Fruit fly (Drosophila melanogaster) whole organism, embryonic: ENCODE results near the gene Pfas.

ENCODE experiments used
- Abd-B ChIP-seq: fragments of 200-800 bp; sonication (Bioruptor generic); optimal IDR thresholded peaks from 2 replicates; lab custom pipeline; 2018; ENCODE audit warnings: missing biosample characterization, mild to moderate bottlenecking, missing genetic modification characterization, moderate library complexity
- Atf6 ChIP-seq: fragments of 200-800 bp; sonication (Bioruptor generic); IDR thresholded peaks from 2 replicates; pipeline ENCODE4 v1.3.6; 2022; ENCODE audit warnings: missing biosample characterization, missing genetic modification characterization
- CG10147 ChIP-seq: fragments of 200-800 bp; sonication (Bioruptor generic); optimal IDR thresholded peaks from 2 replicates; lab custom pipeline; 2019; ENCODE audit warnings: missing biosample characterization, mild to moderate bottlenecking, missing genetic modification characterization, moderate library complexity
- CG10209 ChIP-seq: fragments of 200-800 bp; sonication (Bioruptor generic); optimal IDR thresholded peaks from 3 replicates; lab custom pipeline; 2017; ENCODE audit warnings: missing biosample characterization, mild to moderate bottlenecking, missing genetic modification characterization, missing genetic modification reagents
- CG10654 ChIP-seq: fragments of 200-800 bp; sonication (Bioruptor generic); optimal IDR thresholded peaks from 2 replicates; lab custom pipeline; 2016; ENCODE audit warnings: missing biosample characterization, missing genetic modification characterization
- CG11247 ChIP-seq: fragments of 200-800 bp; sonication (Bioruptor generic); IDR thresholded peaks from 2 replicates; pipeline ENCODE4 v1.3.6; 2022; ENCODE audit warnings: missing biosample characterization, missing genetic modification characterization
- CG12299 ChIP-seq: fragments of 200-800 bp; sonication (Bioruptor generic); optimal IDR thresholded peaks from 2 replicates; lab custom pipeline; 2018; ENCODE audit warnings: missing biosample characterization, mild to moderate bottlenecking, missing genetic modification characterization
- CG14014 ChIP-seq: fragments of 200-800 bp; sonication (Bioruptor generic); IDR thresholded peaks from 2 replicates; pipeline ENCODE4 v1.3.6; 2022; ENCODE audit warnings: missing biosample characterization, missing genetic modification characterization
- CG15269 ChIP-seq: fragments of 200-800 bp; sonication (Bioruptor generic); optimal IDR thresholded peaks from 2 replicates; lab custom pipeline; 2018; ENCODE audit warnings: missing biosample characterization, mild to moderate bottlenecking, missing genetic modification characterization, moderate library complexity
- CG15514 ChIP-seq: fragments of 200-800 bp; sonication (Bioruptor generic); optimal IDR thresholded peaks from 3 replicates; lab custom pipeline; 2017; ENCODE audit warnings: missing biosample characterization, missing genetic modification characterization, mild to moderate bottlenecking, moderate library complexity, missing genetic modification reagents
- CG17186 ChIP-seq: fragments of 200-800 bp; sonication (Bioruptor generic); optimal IDR thresholded peaks from 3 replicates; lab custom pipeline; 2017; ENCODE audit warnings: missing biosample characterization, missing genetic modification reagents, missing genetic modification characterization
- CG2199 ChIP-seq: fragments of 200-800 bp; sonication (Bioruptor generic); IDR thresholded peaks from 3 replicates; pipeline ENCODE4 v1.3.6; 2022; ENCODE audit warnings: missing biosample characterization, missing genetic modification characterization
- CG2202 ChIP-seq: fragments of 200-800 bp; sonication (Bioruptor generic); optimal IDR thresholded peaks from 2 replicates; lab custom pipeline; 2018; ENCODE audit warnings: missing biosample characterization, mild to moderate bottlenecking, missing genetic modification characterization
- CG30020 ChIP-seq: fragments of 200-800 bp; optimal IDR thresholded peaks from 2 replicates; lab custom pipeline; 2019; ENCODE audit warnings: missing biosample characterization, mild to moderate bottlenecking, missing genetic modification characterization, moderate library complexity
- CG30403 ChIP-seq: fragments of 200-800 bp; sonication (Bioruptor generic); optimal IDR thresholded peaks from 3 replicates; lab custom pipeline; 2016; ENCODE audit warnings: missing biosample characterization, missing genetic modification characterization
- CG34376 ChIP-seq: fragments of 200-800 bp; sonication (Bioruptor generic); optimal IDR thresholded peaks from 2 replicates; lab custom pipeline; 2018; ENCODE audit warnings: missing biosample characterization, mild to moderate bottlenecking, missing genetic modification characterization
- CG6654 ChIP-seq: fragments of 200-800 bp; sonication (Bioruptor generic); optimal IDR thresholded peaks from 2 replicates; lab custom pipeline; 2017; ENCODE audit warnings: missing biosample characterization, mild to moderate bottlenecking, missing genetic modification characterization
- CG7556 ChIP-seq: fragments of 200-800 bp; sonication (Bioruptor generic); optimal IDR thresholded peaks from 2 replicates; lab custom pipeline; 2017; ENCODE audit warnings: missing biosample characterization, mild to moderate bottlenecking, missing genetic modification characterization
- CG8924 ChIP-seq: fragments of 200-800 bp; optimal IDR thresholded peaks from 3 replicates; lab custom pipeline; 2019; ENCODE audit warnings: missing biosample characterization, mild to moderate bottlenecking, missing genetic modification characterization, moderate library complexity
- CG9727 ChIP-seq: fragments of 200-800 bp; sonication (Bioruptor generic); optimal IDR thresholded peaks from 3 replicates; lab custom pipeline; 2017; ENCODE audit warnings: missing biosample characterization, mild to moderate bottlenecking, missing genetic modification characterization
- CoRest ChIP-seq: fragments of 200-800 bp; sonication (Bioruptor generic); optimal IDR thresholded peaks from 3 replicates; lab custom pipeline; 2018; ENCODE audit warnings: missing biosample characterization, mild to moderate bottlenecking, missing genetic modification characterization, moderate library complexity
- Deaf1 ChIP-seq: fragments of 200-800 bp; optimal IDR thresholded peaks from 3 replicates; lab custom pipeline; 2019; ENCODE audit warnings: missing biosample characterization, mild to moderate bottlenecking, missing genetic modification characterization, moderate library complexity
- E2f2 ChIP-seq: fragments of 200-800 bp; sonication (Bioruptor generic); IDR thresholded peaks from 2 replicates; pipeline ENCODE4 v1.3.6; 2022; ENCODE audit warnings: missing biosample characterization, missing genetic modification characterization
- Ets65A ChIP-seq: fragments of 200-800 bp; sonication (Bioruptor generic); peaks from one replicate; lab custom pipeline; 2016; ENCODE audit warnings: missing biosample characterization, missing genetic modification characterization
- Fer1 ChIP-seq: fragments of 200-800 bp; sonication (Bioruptor generic); optimal IDR thresholded peaks from 2 replicates; lab custom pipeline; 2017; ENCODE audit warnings: missing biosample characterization, mild to moderate bottlenecking, missing genetic modification characterization
- Gsc ChIP-seq: fragments of 200-800 bp; sonication (Bioruptor generic); IDR thresholded peaks from 2 replicates; pipeline ENCODE4 v1.3.6; 2022; ENCODE audit warnings: missing biosample characterization, missing genetic modification characterization
- Hr78 ChIP-seq, 2 experiments: fragments of 200-800 bp in 1 of 2; fragments of >200 bp in 1 of 2; sonication (Bioruptor generic) in 1 of 2; optimal IDR thresholded peaks; 2 replicates each; lab custom pipeline; 2017 to 2019; ENCODE audit warnings: missing biosample characterization in 2 of 2, missing genetic modification characterization in 2 of 2, mild to moderate bottlenecking in 1 of 2, moderate library complexity in 1 of 2
- MBD-R2 ChIP-seq: fragments of 200-800 bp; sonication (Bioruptor generic); IDR thresholded peaks from 2 replicates; pipeline ENCODE4 v1.3.6; 2022; ENCODE audit warnings: missing biosample characterization, missing genetic modification characterization
- Nf-YC ChIP-seq: fragments of 200-800 bp; optimal IDR thresholded peaks from 3 replicates; lab custom pipeline; 2019; ENCODE audit warnings: missing biosample characterization, mild to moderate bottlenecking, missing genetic modification characterization, moderate library complexity
- Rfx ChIP-seq: fragments of 200-800 bp; sonication (Bioruptor generic); IDR thresholded peaks from 2 replicates; pipeline ENCODE4 v1.3.6; 2022; ENCODE audit warnings: missing biosample characterization, missing genetic modification characterization
- Sry-δ ChIP-seq: fragments of 200-800 bp; sonication (Bioruptor generic); optimal IDR thresholded peaks from 2 replicates; lab custom pipeline; 2016; ENCODE audit warnings: missing biosample characterization, missing genetic modification characterization
- Taf1 ChIP-seq: fragments of 200-800 bp; sonication (Bioruptor generic); IDR thresholded peaks from 2 replicates; pipeline ENCODE4 v1.3.6; 2022; ENCODE audit warnings: missing biosample characterization, missing genetic modification characterization
- Xrp1 ChIP-seq: fragments of 200-800 bp; sonication (Bioruptor generic); IDR thresholded peaks from 2 replicates; pipeline ENCODE4 v1.3.6; 2022; ENCODE audit warnings: missing biosample characterization, missing genetic modification characterization
- bsh ChIP-seq, 2 experiments: fragments of 200-800 bp; sonication (Bioruptor generic); optimal IDR thresholded peaks; 2 replicates each; lab custom pipeline; 2017 to 2018; ENCODE audit warnings: mild to moderate bottlenecking in 2 of 2, missing biosample characterization in 2 of 2, missing genetic modification characterization in 2 of 2, moderate library complexity in 1 of 2
- cato ChIP-seq: fragments of 200-800 bp; sonication (Bioruptor generic); optimal IDR thresholded peaks from 2 replicates; lab custom pipeline; 2016; ENCODE audit warnings: missing biosample characterization, missing genetic modification characterization, borderline replicate concordance
- cwo ChIP-seq: fragments of 200-800 bp; sonication (Bioruptor generic); optimal IDR thresholded peaks from 3 replicates; lab custom pipeline; 2017; ENCODE audit warnings: missing biosample characterization, missing genetic modification characterization, mild to moderate bottlenecking, moderate library complexity, missing genetic modification reagents
- danr ChIP-seq: fragments of 200-800 bp; sonication (Bioruptor generic); IDR thresholded peaks from 2 replicates; pipeline ENCODE4 v1.3.6; 2022; ENCODE audit warnings: missing biosample characterization, missing genetic modification characterization
- hbn ChIP-seq: fragments of 200-800 bp; sonication (Bioruptor generic); IDR thresholded peaks from 2 replicates; pipeline ENCODE4 v1.3.6; 2022; ENCODE audit warnings: missing biosample characterization, missing genetic modification characterization; ENCODE audit not compliant: partially characterized antibody
- kay ChIP-seq: fragments of 200-800 bp; sonication (Bioruptor generic); optimal IDR thresholded peaks from 2 replicates; lab custom pipeline; 2016; ENCODE audit warnings: missing biosample characterization, missing genetic modification characterization
- lilli ChIP-seq: fragments of 200-800 bp; sonication (Bioruptor generic); optimal IDR thresholded peaks from 3 replicates; lab custom pipeline; 2016; ENCODE audit warnings: missing biosample characterization, missing genetic modification characterization
- lov ChIP-seq, 2 experiments: fragments of 200-800 bp in 1 of 2; fragments of >200 bp in 1 of 2; sonication (Bioruptor generic) in 1 of 2; IDR thresholded peaks in 1 of 2; optimal IDR thresholded peaks in 1 of 2; 2 replicates in 1 of 2; 3 replicates in 1 of 2; pipeline versions ENCODE4 v1.3.6 to Lab custom; 2017 to 2022; ENCODE audit warnings: missing biosample characterization in 1 of 2, missing genetic modification characterization in 1 of 2
- oc ChIP-seq: fragments of 200-800 bp; sonication (Bioruptor generic); optimal IDR thresholded peaks from 2 replicates; lab custom pipeline; 2018; ENCODE audit warnings: missing biosample characterization, mild to moderate bottlenecking, missing genetic modification characterization, moderate library complexity
- pros ChIP-seq: fragments of 200-800 bp; sonication (Bioruptor generic); optimal IDR thresholded peaks from 3 replicates; lab custom pipeline; 2019; ENCODE audit warnings: missing biosample characterization, mild to moderate bottlenecking, missing genetic modification characterization, moderate library complexity
- ro ChIP-seq: fragments of 200-800 bp; sonication (Bioruptor generic); IDR thresholded peaks from 2 replicates; pipeline ENCODE4 v1.3.6; 2022; ENCODE audit warnings: missing biosample characterization, missing genetic modification characterization
- row ChIP-seq: fragments of 200-800 bp; sonication (Bioruptor generic); IDR thresholded peaks from 3 replicates; pipeline ENCODE4 v1.3.6; 2022; ENCODE audit warnings: missing biosample characterization, missing genetic modification characterization
- sens ChIP-seq: fragments of 200-800 bp; sonication (Bioruptor generic); peaks from one replicate; lab custom pipeline; 2016; ENCODE audit warnings: missing biosample characterization, missing genetic modification characterization
- tap ChIP-seq: fragments of 200-800 bp; optimal IDR thresholded peaks from 3 replicates; lab custom pipeline; 2019; ENCODE audit warnings: missing biosample characterization, mild to moderate bottlenecking, missing genetic modification characterization, moderate library complexity
- tgo ChIP-seq: fragments of 200-800 bp; sonication (Bioruptor generic); IDR thresholded peaks from 3 replicates; pipeline ENCODE4 v1.3.6; 2022; ENCODE audit warnings: missing biosample characterization, missing genetic modification characterization
- unpg ChIP-seq: fragments of 200-800 bp; sonication (Bioruptor generic); optimal IDR thresholded peaks from 3 replicates; lab custom pipeline; 2018; ENCODE audit warnings: missing biosample characterization, mild to moderate bottlenecking, missing genetic modification characterization, moderate library complexity
- zen ChIP-seq: fragments of 200-800 bp; sonication (Bioruptor generic); optimal IDR thresholded peaks from 3 replicates; lab custom pipeline; 2018; ENCODE audit warnings: missing biosample characterization, mild to moderate bottlenecking, missing genetic modification characterization, moderate library complexity

The Pfas gene

DNA sequence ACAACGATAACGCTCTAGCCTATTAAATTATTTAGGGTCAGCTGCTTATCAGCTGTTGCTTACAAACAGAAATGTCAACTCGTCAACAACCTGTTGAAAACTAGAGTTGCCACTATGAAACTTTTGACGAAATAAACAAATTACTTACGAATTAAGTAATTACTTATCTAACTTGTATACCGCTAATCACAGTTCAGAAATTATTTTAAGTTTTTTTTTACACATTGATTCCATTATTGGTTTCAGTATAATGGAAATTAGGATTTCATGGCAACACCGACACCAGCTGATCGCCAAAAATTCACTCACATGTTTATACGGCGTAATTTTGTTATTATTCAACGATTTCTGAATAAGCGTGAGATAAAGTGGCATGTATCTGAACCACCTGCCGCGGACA is 8.0 kb downstream of the Pfas start, which contains the start of the genes CG9117 and CG31643 (continued):
- TF ChIP-seq lilli (GFP tag; lab: Kevin White, UChicago) (peak; percentile 82), Nf-YC (tag; lab: Kevin White, UChicago) (no peak), CG12299 (peak; percentile 31), cato (GFP tag; lab: Kevin White, UChicago) (peak; percentile 18), CG8924 (tag; lab: Kevin White, UChicago) (peak; percentile 53), CG6654 (no peak), CG15269 (tag; lab: Kevin White, UChicago) (no peak), CG14014 (no peak), bsh (GFP tag; optimal IDR thresholded peaks at IDR 0.05; lab: Kevin White, UChicago) (peak in 1 of 2 experiments; percentile 53), pros (no peak), Taf1 (GFP tag; lab: Robert Waterston, UW) (no peak), CG30403 (GFP tag; lab: Kevin White, UChicago) (peak; percentile 70), CG10654 (GFP tag; lab: Kevin White, UChicago) (peak; percentile 41), ro (no peak), cwo (peak; percentile 32), CG7556 (peak; percentile 26), unpg (GFP tag; lab: Kevin White, UChicago) (no peak), sens (GFP tag; lab: Kevin White, UChicago) (peak; percentile 97), Gsc (GFP tag; lab: Robert Waterston, UW) (no peak), zen (tag; lab: Kevin White, UChicago) (peak; percentile 26), kay (peak; percentile 33), danr (GFP tag; lab: Robert Waterston, UW) (no peak), CG17186 (GFP tag; lab: Kevin White, UChicago) (peak; percentile 30), tgo (GFP tag; lab: Robert Waterston, UW) (peak; percentile 43; the same call in 2 of the 3 replicates), CG2199 (GFP tag; lab: Robert Waterston, UW) (no peak), CG30020 (peak; percentile 8), CG9727 (GFP tag; lab: Kevin White, UChicago) (peak; percentile 51), CG2202 (tag; lab: Kevin White, UChicago) (no peak), Xrp1 (peak; percentile 58), CG34376 (peak; percentile 59), Sry-δ (GFP tag; lab: Kevin White, UChicago) (peak; percentile 26), row (GFP tag; lab: Robert Waterston, UW) (peak; percentile 78), hbn (GFP tag; lab: Robert Waterston, UW) (peak; percentile 34; the same call in 1 of the 2 replicates), Hr78 (GFP tag; optimal IDR thresholded peaks at IDR 0.05; lab: Kevin White, UChicago) (no peak), CG15514 (GFP tag; lab: Kevin White, UChicago) (peak; percentile 74), Rfx (GFP tag; lab: Robert Waterston, UW) (peak; percentile 55), E2f2 (GFP tag; lab: Robert Waterston, UW) (peak; percentile 28), CG10147 (GFP tag; lab: Kevin White, UChicago) (peak; percentile 21), CG11247 (GFP tag; lab: Robert Waterston, UW) (no peak), tap (tag; lab: Kevin White, UChicago) (no peak), Fer1 (GFP tag; lab: Kevin White, UChicago) (peak; percentile 67), MBD-R2 (GFP tag; lab: Robert Waterston, UW) (peak; percentile 82), lov (optimal IDR thresholded peaks at IDR 0.05; lab: Kevin White, UChicago) (no peak), lov (GFP tag; IDR thresholded peaks at IDR 0.05; lab: Robert Waterston, UW) (no peak), CoRest (tag; lab: Kevin White, UChicago) (peak; percentile 42), Ets65A (GFP tag; lab: Kevin White, UChicago) (peak; percentile 91), Abd-B (GFP tag; lab: Kevin White, UChicago) (no peak), Atf6 (peak; percentile 52; the same call in 1 of the 2 replicates), Deaf1 (tag; lab: Kevin White, UChicago) (no peak), CG10209 (GFP tag; lab: Kevin White, UChicago) (peak; percentile 20), oc (peak; percentile 41)
